Fruit fly (Drosophila melanogaster) whole organism, embryonic: Measurements from ENCODE around the gene AlaRS-m.

ENCODE experiments used
- ATbp ChIP-seq: fragments of 200-800 bp; sonication (Bioruptor generic); optimal IDR thresholded peaks from 2 replicates; lab custom pipeline; 2017; ENCODE audit warnings: missing biosample characterization, mild to moderate bottlenecking, missing genetic modification characterization, missing genetic modification reagents
- Atf3 ChIP-seq: fragments of 200-800 bp; sonication (Bioruptor generic); optimal IDR thresholded peaks from 3 replicates; lab custom pipeline; 2016; ENCODE audit warnings: missing biosample characterization, missing genetic modification characterization
- C15 ChIP-seq: fragments of 200-800 bp; sonication (Bioruptor generic); IDR thresholded peaks from 3 replicates; pipeline ENCODE4 v1.3.6; 2022; ENCODE audit warnings: missing biosample characterization, missing genetic modification characterization
- CG12155 ChIP-seq: fragments of 200-800 bp; sonication (Bioruptor generic); optimal IDR thresholded peaks from 3 replicates; lab custom pipeline; 2016; ENCODE audit warnings: missing biosample characterization, missing genetic modification characterization
- CG12219 ChIP-seq: fragments of 200-800 bp; sonication (Bioruptor generic); optimal IDR thresholded peaks from 3 replicates; lab custom pipeline; 2018; ENCODE audit warnings: missing biosample characterization, mild to moderate bottlenecking, missing genetic modification characterization
- CG12391 ChIP-seq: fragments of 200-800 bp; sonication (Bioruptor generic); optimal IDR thresholded peaks from 3 replicates; lab custom pipeline; 2018; ENCODE audit warnings: missing biosample characterization, mild to moderate bottlenecking, missing genetic modification characterization, moderate library complexity
- CG12769 ChIP-seq: fragments of 200-800 bp; sonication (Bioruptor generic); optimal IDR thresholded peaks from 2 replicates; lab custom pipeline; 2019; ENCODE audit warnings: missing biosample characterization, mild to moderate bottlenecking, missing genetic modification characterization, moderate library complexity
- CG13894 ChIP-seq: fragments of 200-800 bp; sonication (Bioruptor generic); optimal IDR thresholded peaks from 3 replicates; lab custom pipeline; 2018; ENCODE audit warnings: missing biosample characterization, mild to moderate bottlenecking, missing genetic modification characterization, moderate library complexity
- CG17328 ChIP-seq: fragments of 200-800 bp; sonication (Bioruptor generic); IDR thresholded peaks from 2 replicates; pipeline ENCODE4 v1.3.6; 2022; ENCODE audit warnings: missing biosample characterization, missing genetic modification characterization
- CG17802 ChIP-seq: fragments of 200-800 bp; sonication (Bioruptor generic); optimal IDR thresholded peaks from 2 replicates; lab custom pipeline; 2018; ENCODE audit warnings: missing biosample characterization, mild to moderate bottlenecking, missing genetic modification characterization, moderate library complexity
- CG31441 ChIP-seq: fragments of 200-800 bp; sonication (Bioruptor generic); IDR thresholded peaks from 2 replicates; pipeline ENCODE4 v1.3.6; 2022; ENCODE audit warnings: missing biosample characterization, missing genetic modification characterization
- CG5245 ChIP-seq: fragments of 200-800 bp; sonication (Bioruptor generic); optimal IDR thresholded peaks from 3 replicates; lab custom pipeline; 2016; ENCODE audit warnings: missing biosample characterization, missing genetic modification characterization
- CG7271 ChIP-seq: fragments of 200-800 bp; sonication (Bioruptor generic); optimal IDR thresholded peaks from 2 replicates; lab custom pipeline; 2018; ENCODE audit warnings: missing biosample characterization, mild to moderate bottlenecking, missing genetic modification characterization, moderate library complexity
- CG7928 ChIP-seq: fragments of 200-800 bp; sonication (Bioruptor generic); optimal IDR thresholded peaks from 2 replicates; lab custom pipeline; 2017; ENCODE audit warnings: missing biosample characterization, mild to moderate bottlenecking, missing genetic modification characterization
- CG7987 ChIP-seq: fragments of 200-800 bp; sonication (Bioruptor generic); optimal IDR thresholded peaks from 2 replicates; lab custom pipeline; 2018; ENCODE audit warnings: missing biosample characterization, mild to moderate bottlenecking, missing genetic modification characterization, moderate library complexity
- CG8924 ChIP-seq: fragments of 200-800 bp; optimal IDR thresholded peaks from 3 replicates; lab custom pipeline; 2019; ENCODE audit warnings: missing biosample characterization, mild to moderate bottlenecking, missing genetic modification characterization, moderate library complexity
- CTCF ChIP-seq: fragments of 200-800 bp; sonication (Bioruptor generic); optimal IDR thresholded peaks from 2 replicates; lab custom pipeline; 2017; ENCODE audit warnings: missing biosample characterization, mild to moderate bottlenecking, missing genetic modification characterization, moderate library complexity
- E2f2 ChIP-seq: fragments of 200-800 bp; sonication (Bioruptor generic); IDR thresholded peaks from 2 replicates; pipeline ENCODE4 v1.3.6; 2022; ENCODE audit warnings: missing biosample characterization, missing genetic modification characterization
- Elba2 ChIP-seq: fragments of 200-800 bp; sonication (Bioruptor generic); optimal IDR thresholded peaks from 3 replicates; lab custom pipeline; 2016; ENCODE audit warnings: missing biosample characterization, missing genetic modification characterization
- H15 ChIP-seq: fragments of 200-800 bp; sonication (Bioruptor generic); IDR thresholded peaks from 3 replicates; pipeline ENCODE4 v1.3.6; 2022; ENCODE audit warnings: missing biosample characterization, missing genetic modification characterization
- HHEX ChIP-seq: fragments of 200-800 bp; sonication (Bioruptor generic); optimal IDR thresholded peaks from 3 replicates; lab custom pipeline; 2017; ENCODE audit warnings: missing biosample characterization, mild to moderate bottlenecking, missing genetic modification characterization, missing genetic modification reagents
- HLH4C ChIP-seq: fragments of 200-800 bp; sonication (Bioruptor generic); IDR thresholded peaks from 3 replicates; pipeline ENCODE4 v1.3.6; 2022; ENCODE audit warnings: missing biosample characterization, missing genetic modification characterization; ENCODE audit not compliant: partially characterized antibody
- HmgD ChIP-seq: fragments of 200-800 bp; sonication (Bioruptor generic); optimal IDR thresholded peaks from 3 replicates; lab custom pipeline; 2016; ENCODE audit warnings: missing biosample characterization, missing genetic modification characterization
- Jarid2 ChIP-seq: fragments of 200-800 bp; sonication (Bioruptor generic); optimal IDR thresholded peaks from 3 replicates; lab custom pipeline; 2017; ENCODE audit warnings: mild to moderate bottlenecking, missing biosample characterization, missing genetic modification reagents, missing genetic modification characterization
- Kr ChIP-seq: fragments of 200-800 bp; sonication (Bioruptor generic); optimal IDR thresholded peaks from 2 replicates; lab custom pipeline; 2017; ENCODE audit warnings: missing biosample characterization, mild to moderate bottlenecking, missing genetic modification characterization
- Lpt ChIP-seq: fragments of >200 bp; optimal IDR thresholded peaks from 2 replicates; lab custom pipeline; 2018; ENCODE audit warnings: missing biosample characterization, missing genetic modification characterization
- Oli ChIP-seq: fragments of 200-800 bp; sonication (Bioruptor generic); optimal IDR thresholded peaks from 2 replicates; lab custom pipeline; 2018; ENCODE audit warnings: missing biosample characterization, mild to moderate bottlenecking, missing genetic modification characterization, moderate library complexity
- Ptx1 ChIP-seq: fragments of 200-800 bp; sonication (Bioruptor generic); IDR thresholded peaks from 2 replicates; pipeline ENCODE4 v1.3.6; 2022; ENCODE audit warnings: missing biosample characterization, missing genetic modification characterization
- Spps ChIP-seq: fragments of 200-800 bp; sonication (Bioruptor generic); optimal IDR thresholded peaks from 2 replicates; lab custom pipeline; 2018; ENCODE audit warnings: missing biosample characterization, mild to moderate bottlenecking, missing genetic modification characterization
- Sry-β ChIP-seq: fragments of 200-800 bp; sonication (Bioruptor generic); optimal IDR thresholded peaks from 2 replicates; lab custom pipeline; 2018; ENCODE audit warnings: missing biosample characterization, mild to moderate bottlenecking, missing genetic modification characterization, moderate library complexity
- Xrp1 ChIP-seq: fragments of 200-800 bp; sonication (Bioruptor generic); IDR thresholded peaks from 2 replicates; pipeline ENCODE4 v1.3.6; 2022; ENCODE audit warnings: missing biosample characterization, missing genetic modification characterization
- ara ChIP-seq: fragments of 200-800 bp; sonication (Bioruptor generic); IDR thresholded peaks from 2 replicates; pipeline ENCODE4 v1.3.6; 2022; ENCODE audit warnings: missing biosample characterization, missing genetic modification characterization
- ash1 ChIP-seq: fragments of 200-800 bp; sonication (Bioruptor generic); optimal IDR thresholded peaks from 2 replicates; lab custom pipeline; 2018; ENCODE audit warnings: missing biosample characterization, mild to moderate bottlenecking, missing genetic modification characterization
- bcd ChIP-seq: fragments of 200-800 bp; sonication (Bioruptor generic); optimal IDR thresholded peaks from 2 replicates; lab custom pipeline; 2017; ENCODE audit warnings: missing biosample characterization, mild to moderate bottlenecking, missing genetic modification characterization
- gsb ChIP-seq: fragments of 200-800 bp; sonication (Bioruptor generic); IDR thresholded peaks from 2 replicates; pipeline ENCODE4 v1.3.6; 2022; ENCODE audit warnings: missing biosample characterization, missing genetic modification characterization
- ham ChIP-seq: fragments of 200-800 bp; sonication (Bioruptor generic); IDR thresholded peaks from 2 replicates; pipeline ENCODE4 v1.3.6; 2022; ENCODE audit warnings: missing biosample characterization, missing genetic modification characterization
- nau ChIP-seq: fragments of 200-800 bp; sonication (Bioruptor generic); optimal IDR thresholded peaks from 3 replicates; lab custom pipeline; 2017; ENCODE audit warnings: missing biosample characterization, mild to moderate bottlenecking, missing genetic modification characterization, missing genetic modification reagents
- odd ChIP-seq: fragments of 200-800 bp; sonication (Bioruptor generic); optimal IDR thresholded peaks from 2 replicates; lab custom pipeline; 2017; ENCODE audit warnings: missing biosample characterization, mild to moderate bottlenecking, missing genetic modification characterization
- pros ChIP-seq: fragments of 200-800 bp; sonication (Bioruptor generic); optimal IDR thresholded peaks from 3 replicates; lab custom pipeline; 2019; ENCODE audit warnings: missing biosample characterization, mild to moderate bottlenecking, missing genetic modification characterization, moderate library complexity
- pum ChIP-seq: fragments of 200-800 bp; sonication (Bioruptor generic); optimal IDR thresholded peaks from 2 replicates; lab custom pipeline; 2016; ENCODE audit warnings: missing biosample characterization, missing genetic modification characterization
- ranshi ChIP-seq: fragments of 200-800 bp; sonication (Bioruptor generic); IDR thresholded peaks from 2 replicates; pipeline ENCODE4 v1.3.6; 2022; ENCODE audit warnings: missing biosample characterization, missing genetic modification characterization
- row ChIP-seq: fragments of 200-800 bp; sonication (Bioruptor generic); IDR thresholded peaks from 3 replicates; pipeline ENCODE4 v1.3.6; 2022; ENCODE audit warnings: missing biosample characterization, missing genetic modification characterization
- salm ChIP-seq: fragments of 200-800 bp; sonication (Bioruptor generic); optimal IDR thresholded peaks from 2 replicates; lab custom pipeline; 2018; ENCODE audit warnings: missing biosample characterization, mild to moderate bottlenecking, missing genetic modification characterization
- scrt ChIP-seq: fragments of 200-800 bp; sonication (Bioruptor generic); optimal IDR thresholded peaks from 2 replicates; lab custom pipeline; 2018; ENCODE audit warnings: missing biosample characterization, mild to moderate bottlenecking, missing genetic modification characterization, moderate library complexity
- sens-2 ChIP-seq: fragments of 200-800 bp; sonication (Bioruptor generic); IDR thresholded peaks from 2 replicates; pipeline ENCODE4 v1.3.6; 2022; ENCODE audit warnings: missing biosample characterization, missing genetic modification characterization
- shn ChIP-seq: fragments of 200-800 bp; sonication (Bioruptor generic); optimal IDR thresholded peaks from 3 replicates; lab custom pipeline; 2016; ENCODE audit warnings: missing biosample characterization, missing genetic modification characterization
- sima ChIP-seq: fragments of 200-800 bp; sonication (Bioruptor generic); optimal IDR thresholded peaks from 2 replicates; lab custom pipeline; 2016; ENCODE audit warnings: missing biosample characterization, missing genetic modification characterization
- slou ChIP-seq: fragments of 200-800 bp; sonication (Bioruptor generic); optimal IDR thresholded peaks from 3 replicates; lab custom pipeline; 2016; ENCODE audit warnings: missing biosample characterization, missing genetic modification characterization
- tup ChIP-seq: fragments of 200-800 bp; sonication (Bioruptor generic); optimal IDR thresholded peaks from 2 replicates; lab custom pipeline; 2016; ENCODE audit warnings: missing biosample characterization, mild to moderate bottlenecking, missing genetic modification characterization, moderate library complexity
- tx ChIP-seq: fragments of 200-800 bp; sonication (Bioruptor generic); optimal IDR thresholded peaks from 2 replicates; lab custom pipeline; 2016; ENCODE audit warnings: missing biosample characterization, missing genetic modification characterization
- zen2 ChIP-seq: fragments of 200-800 bp; sonication (Bioruptor generic); IDR thresholded peaks from 3 replicates; pipeline ENCODE4 v1.3.6; 2022; ENCODE audit warnings: missing biosample characterization, missing genetic modification characterization; ENCODE audit not compliant: partially characterized antibody
- zfh1 ChIP-seq: fragments of 200-800 bp; sonication (Bioruptor generic); IDR thresholded peaks from 3 replicates; pipeline ENCODE4 v1.3.6; 2022; ENCODE audit warnings: missing biosample characterization, missing genetic modification characterization

AlaRS-m gene

dm6 chr3L:5152354-5152806 is 6.5 kb downstream of the AlaRS-m start, which contains the start of the genes Gen and Srp54k (continued):
- TF ChIP-seq CG17328 (no peak), ranshi (no peak), shn (GFP tag; lab: Kevin White, UChicago) (no peak), CG13894 (no peak), ash1 (GFP tag; lab: Kevin White, UChicago) (no peak), CG12769 (tag; lab: Kevin White, UChicago) (no peak), Ptx1 (peak; percentile 55), gsb (GFP tag; lab: Robert Waterston, UW) (no peak), zfh1 (GFP tag; lab: Robert Waterston, UW) (no peak), bcd (peak; percentile 48), HLH4C (GFP tag; lab: Robert Waterston, UW) (peak; percentile 38; the same call in 1 of the 3 replicates), salm (tag; lab: Kevin White, UChicago) (no peak), Oli (tag; lab: Kevin White, UChicago) (peak; percentile 7), HmgD (GFP tag; lab: Kevin White, UChicago) (no peak), odd (GFP tag; lab: Kevin White, UChicago) (no peak), CG7271 (tag; lab: Kevin White, UChicago) (no peak), sima (GFP tag; lab: Kevin White, UChicago) (no peak), CG12155 (GFP tag; lab: Kevin White, UChicago) (peak; percentile 13), C15 (GFP tag; lab: Robert Waterston, UW) (no peak), pum (GFP tag; lab: Kevin White, UChicago) (no peak), slou (GFP tag; lab: Kevin White, UChicago) (peak; percentile 8), Spps (no peak), Lpt (GFP tag; lab: Kevin White, UChicago) (no peak), Kr (GFP tag; lab: Kevin White, UChicago) (no peak), CG7928 (no peak), Elba2 (GFP tag; lab: Kevin White, UChicago) (no peak), Sry-β (peak; percentile 96), H15 (GFP tag; lab: Robert Waterston, UW) (no peak), CTCF (GFP tag; lab: Kevin White, UChicago) (no peak), Jarid2 (GFP tag; lab: Kevin White, UChicago) (peak; percentile 51), zen2 (GFP tag; lab: Robert Waterston, UW) (no peak), tx (no peak), tup (GFP tag; lab: Kevin White, UChicago) (no peak), CG17802 (no peak), CG7987 (no peak), ham (no peak), row (GFP tag; lab: Robert Waterston, UW) (peak; percentile 91), ara (GFP tag; lab: Robert Waterston, UW) (peak; percentile 46), CG31441 (GFP tag; lab: Robert Waterston, UW) (no peak), pros (GFP tag; lab: Kevin White, UChicago) (no peak), CG12391 (tag; lab: Kevin White, UChicago) (peak; percentile 70), Atf3 (GFP tag; lab: Kevin White, UChicago) (no peak), ATbp (GFP tag; lab: Kevin White, UChicago) (no peak), nau (GFP tag; lab: Kevin White, UChicago) (no peak), scrt (GFP tag; lab: Kevin White, UChicago) (peak; percentile 4), CG8924 (tag; lab: Kevin White, UChicago) (no peak), Xrp1 (GFP tag; lab: Robert Waterston, UW) (peak; percentile 65), CG5245 (no peak), E2f2 (GFP tag; lab: Robert Waterston, UW) (peak; percentile 81), HHEX (GFP tag; lab: Kevin White, UChicago) (no peak), CG12219 (GFP tag; lab: Kevin White, UChicago) (no peak), sens-2 (GFP tag; lab: Robert Waterston, UW) (0 out of 2 replicates have a peak, but pooled peaks have one; percentile 25)
